Worm (Caenorhabditis elegans) whole organism, L4 larva: Measurements from ENCODE around the gene mxl-1.
A peak's percentile ranks its signal among the peaks of the same experiment; 100 is the strongest.

Source experiments
- D1046.2 ChIP-seq: fragments of 200-800 bp; sonication (Bioruptor generic); IDR thresholded peaks from 2 replicates; pipeline ENCODE4 v1.3.6; 2022; ENCODE audit warnings: missing genetic modification characterization, missing compliant biosample characterization
- T20F7.1 ChIP-seq: fragments of 200-800 bp; sonication (Bioruptor generic); optimal IDR thresholded peaks from 2 replicates; lab custom pipeline; 2018; ENCODE audit warnings: mild to moderate bottlenecking, missing genetic modification characterization, missing compliant biosample characterization
- T26A8.4 ChIP-seq: fragments of 200-800 bp; sonication (Bioruptor generic); IDR thresholded peaks from 2 replicates; pipeline ENCODE4 v1.3.6; 2022; ENCODE audit warnings: missing genetic modification characterization, missing compliant biosample characterization
- Y75B8A.6 ChIP-seq: fragments of 200-800 bp; sonication (Bioruptor generic); IDR thresholded peaks from 2 replicates; pipeline ENCODE4 v1.3.6; 2022; ENCODE audit warnings: missing genetic modification reagents, missing genetic modification characterization, missing compliant biosample characterization
- ZK337.2 ChIP-seq: fragments of 200-800 bp; sonication (Bioruptor generic); IDR thresholded peaks from 2 replicates; pipeline ENCODE4 v1.3.6; 2022; ENCODE audit warnings: missing genetic modification reagents, missing genetic modification characterization, missing compliant biosample characterization
- aha-1 ChIP-seq: fragments of 150-350 bp; peaks from one replicate; lab custom pipeline; 2014; ENCODE audit warnings: missing biosample characterization, missing genetic modification characterization
- ama-1 ChIP-seq: fragments of 150-350 bp; optimal IDR thresholded peaks from 2 replicates; lab custom pipeline; 2014; ENCODE audit warnings: inconsistent platforms, mixed read lengths
- ceh-32 ChIP-seq: sonication (generic microtip); optimal IDR thresholded peaks from 2 replicates; lab custom pipeline; 2016; ENCODE audit warnings: mild to moderate bottlenecking, missing genetic modification characterization, missing compliant biosample characterization; ENCODE audit not compliant: poor library complexity
- cey-2 ChIP-seq: sonication (generic microtip); optimal IDR thresholded peaks from 3 replicates; lab custom pipeline; 2017; ENCODE audit warnings: missing genetic modification characterization, mild to moderate bottlenecking, missing compliant biosample characterization, antibody characterized with exemption, borderline replicate concordance; ENCODE audit not compliant: insufficient read depth
- daf-16 ChIP-seq, 3 experiments: sonication (generic microtip); optimal IDR thresholded peaks; 2 replicates each; lab custom pipeline; 2016 to 2017; ENCODE audit warnings: missing genetic modification characterization in 3 of 3, missing genetic modification reagents in 3 of 3, mild to moderate bottlenecking in 2 of 3, missing compliant biosample characterization in 2 of 3, missing biosample characterization in 1 of 3, moderate library complexity in 1 of 3
- daf-8 ChIP-seq: fragments of 200-800 bp; sonication (Bioruptor generic); IDR thresholded peaks from 2 replicates; pipeline ENCODE4 v1.3.6; 2022; ENCODE audit warnings: missing genetic modification characterization, missing compliant biosample characterization
- dmd-6 ChIP-seq: fragments of 200-800 bp; sonication (Bioruptor generic); IDR thresholded peaks from 2 replicates; pipeline ENCODE4 v1.3.6; 2022; ENCODE audit warnings: missing genetic modification reagents, missing genetic modification characterization, missing compliant biosample characterization
- dmd-8 ChIP-seq: fragments of 200-800 bp; sonication (Bioruptor generic); IDR thresholded peaks from 2 replicates; pipeline ENCODE4 v1.3.6; 2022; ENCODE audit warnings: missing genetic modification characterization, missing compliant biosample characterization
- gei-8 ChIP-seq: fragments of 200-800 bp; sonication (Bioruptor generic); optimal IDR thresholded peaks from 2 replicates; lab custom pipeline; 2018; ENCODE audit warnings: mild to moderate bottlenecking, missing genetic modification characterization, missing compliant biosample characterization
- hif-1 ChIP-seq, 2 experiments: sonication (generic microtip); optimal IDR thresholded peaks; 2 replicates each; lab custom pipeline; 2016 to 2017; ENCODE audit warnings: missing compliant biosample characterization in 2 of 2, missing genetic modification characterization in 2 of 2, missing genetic modification reagents in 2 of 2, missing genotype in 2 of 2, mild to moderate bottlenecking in 1 of 2
- hlh-11 ChIP-seq: fragments of 200-800 bp; sonication (Bioruptor generic); optimal IDR thresholded peaks from 2 replicates; lab custom pipeline; 2018; ENCODE audit warnings: mild to moderate bottlenecking, missing genetic modification characterization, missing compliant biosample characterization
- hlh-30 ChIP-seq: sonication (generic microtip); optimal IDR thresholded peaks from 2 replicates; lab custom pipeline; 2017; ENCODE audit warnings: antibody characterized with exemption, mild to moderate bottlenecking, missing genetic modification characterization, missing compliant biosample characterization; ENCODE audit not compliant: insufficient read depth
- lin-13 ChIP-seq: fragments of 150-350 bp; optimal IDR thresholded peaks from 2 replicates; lab custom pipeline; 2014; ENCODE audit warnings: missing biosample characterization, missing genetic modification reagents, missing genetic modification characterization
- lin-15B ChIP-seq: fragments of 150-350 bp; sonication (generic microtip); optimal IDR thresholded peaks from 3 replicates; lab custom pipeline; 2014; ENCODE audit warnings: missing biosample characterization, missing genetic modification characterization
- lin-29 ChIP-seq: fragments of 200-800 bp; sonication (Bioruptor generic); IDR thresholded peaks from 2 replicates; pipeline ENCODE4 v1.3.6; 2022; ENCODE audit warnings: missing genetic modification reagents, missing genetic modification characterization, missing compliant biosample characterization
- lin-38 ChIP-seq: fragments of 200-800 bp; sonication (Bioruptor generic); IDR thresholded peaks from 2 replicates; pipeline ENCODE4 v1.3.6; 2022; ENCODE audit warnings: missing genetic modification reagents, missing genetic modification characterization, missing compliant biosample characterization
- lin-39 ChIP-seq: fragments of 150-350 bp; optimal IDR thresholded peaks from 2 replicates; lab custom pipeline; 2014; ENCODE audit warnings: missing biosample characterization, missing genetic modification reagents, missing genetic modification characterization
- lsy-2 ChIP-seq, 2 experiments: fragments of 150-350 bp in 1 of 2; sonication (generic microtip) in 1 of 2; optimal IDR thresholded peaks; 2 replicates each; lab custom pipeline; 2014 to 2017; ENCODE audit warnings: missing biosample characterization in 2 of 2, missing genetic modification characterization in 2 of 2
- mdl-1 ChIP-seq, 2 experiments: fragments of 150-350 bp in 1 of 2; sonication (generic microtip) in 1 of 2; optimal IDR thresholded peaks; 2 replicates each; lab custom pipeline; 2014 to 2017; ENCODE audit warnings: missing biosample characterization in 2 of 2, missing genetic modification characterization in 2 of 2
- mep-1 ChIP-seq: fragments of 150-350 bp; sonication (generic microtip); optimal IDR thresholded peaks from 3 replicates; lab custom pipeline; 2014; ENCODE audit warnings: missing biosample characterization, missing genetic modification characterization
- mxl-3 ChIP-seq: fragments of 200-800 bp; sonication (Bioruptor generic); optimal IDR thresholded peaks from 2 replicates; lab custom pipeline; 2018; ENCODE audit warnings: mild to moderate bottlenecking, missing genetic modification characterization, missing compliant biosample characterization
- nhr-11 ChIP-seq: fragments of 150-350 bp; optimal IDR thresholded peaks from 2 replicates; lab custom pipeline; 2014; ENCODE audit warnings: missing biosample characterization, missing genetic modification characterization
- nhr-41 ChIP-seq: fragments of 200-800 bp; sonication (Bioruptor generic); IDR thresholded peaks from 2 replicates; pipeline ENCODE4 v1.3.6; 2022; ENCODE audit warnings: missing genetic modification reagents, missing genetic modification characterization, missing compliant biosample characterization
- nhr-42 ChIP-seq: fragments of 200-800 bp; sonication (Bioruptor generic); IDR thresholded peaks from 2 replicates; pipeline ENCODE4 v1.3.6; 2022; ENCODE audit warnings: missing genetic modification characterization, missing compliant biosample characterization
- nhr-76 ChIP-seq: fragments of 150-350 bp; optimal IDR thresholded peaks from 2 replicates; lab custom pipeline; 2014; ENCODE audit warnings: missing biosample characterization, missing genetic modification characterization
- nhr-77 ChIP-seq: fragments of 150-350 bp; optimal IDR thresholded peaks from 2 replicates; lab custom pipeline; 2014; ENCODE audit warnings: missing biosample characterization, missing genetic modification characterization
- pqm-1 ChIP-seq: sonication (generic microtip); optimal IDR thresholded peaks from 2 replicates; lab custom pipeline; 2017; ENCODE audit warnings: missing biosample characterization, missing genetic modification characterization
- set-16 ChIP-seq: fragments of 200-800 bp; sonication (Bioruptor generic); IDR thresholded peaks from 2 replicates; pipeline ENCODE4 v1.3.6; 2022; ENCODE audit warnings: missing genetic modification reagents, missing genetic modification characterization, missing compliant biosample characterization
- snpc-1.2 ChIP-seq: fragments of 200-800 bp; sonication (Bioruptor generic); IDR thresholded peaks from 2 replicates; pipeline ENCODE4 v1.3.6; 2022; ENCODE audit warnings: missing genetic modification reagents, missing genetic modification characterization, missing compliant biosample characterization
- spr-3 ChIP-seq: fragments of 200-800 bp; sonication (Bioruptor generic); optimal IDR thresholded peaks from 2 replicates; lab custom pipeline; 2018; ENCODE audit warnings: mild to moderate bottlenecking, missing genetic modification characterization, missing compliant biosample characterization
- unc-130 ChIP-seq: sonication (generic microtip); optimal IDR thresholded peaks from 2 replicates; lab custom pipeline; 2016; ENCODE audit warnings: missing genetic modification reagents, missing genetic modification characterization, missing compliant biosample characterization
- unc-62 ChIP-seq, 3 experiments: fragments of 150-350 bp in 1 of 3; sonication (generic microtip); optimal IDR thresholded peaks in 2 of 3; peaks in 1 of 3; 1 replicate in 1 of 3; 2 replicates in 2 of 3; lab custom pipeline; 2014 to 2017; ENCODE audit warnings: missing biosample characterization in 3 of 3, missing genetic modification characterization in 3 of 3, missing genetic modification reagents in 3 of 3, missing genotype in 1 of 3
- zfp-3 ChIP-seq: fragments of 200-800 bp; sonication (Bioruptor generic); conservative IDR thresholded peaks from 2 replicates; pipeline ENCODE4 v1.3.6; 2022; ENCODE audit warnings: missing genetic modification reagents, missing genetic modification characterization, missing compliant biosample characterization
- zip-11 ChIP-seq: fragments of 200-800 bp; sonication (Bioruptor generic); IDR thresholded peaks from 2 replicates; pipeline ENCODE4 v1.3.6; 2022; ENCODE audit warnings: missing genetic modification characterization, missing compliant biosample characterization
- zip-2 ChIP-seq: fragments of 150-350 bp; optimal IDR thresholded peaks from 2 replicates; lab custom pipeline; 2014; ENCODE audit warnings: missing biosample characterization, missing genetic modification characterization
- ztf-11 ChIP-seq: fragments of 150-350 bp; optimal IDR thresholded peaks from 2 replicates; lab custom pipeline; 2014; ENCODE audit warnings: missing biosample characterization, missing genetic modification characterization

mxl-1 gene

ce11 chrV:11245029-11245428 lies 390 bp downstream of the mxl-1 start:
- no peak for TF ChIP-seq snpc-1.2 (GFP tag; lab: Robert Waterston, UW)
- TF ChIP-seq lin-39 (tag; lab: Kevin White, UChicago): no peak
- peak in 1 of 2 experiments; percentile 93 for TF ChIP-seq unc-62 (GFP tag; optimal IDR thresholded peaks at IDR 0.05 in 1 of 2; lab: Kevin White, UChicago)
- no peak for TF ChIP-seq unc-62 (tag; optimal IDR thresholded peaks at IDR 0.05; lab: Kevin White, UChicago)
- no peak for TF ChIP-seq T26A8.4 (GFP tag; lab: Robert Waterston, UW)
- no peak for TF ChIP-seq nhr-41 (GFP tag; lab: Robert Waterston, UW)
- no peak for TF ChIP-seq lin-13 (GFP tag; lab: Kevin White, UChicago)
- TF ChIP-seq cey-2 (tag; lab: Kevin White, UChicago): no peak
- no peak for TF ChIP-seq ama-1 (lab: Kevin White, UChicago)
- no peak for TF ChIP-seq ceh-32 (tag; lab: Kevin White, UChicago)

- TF ChIP-seq unc-62 (GFP tag; optimal IDR thresholded peaks at IDR 0.05 in 1 of 2; lab: Kevin White, UChicago) (peak in 1 of 2 experiments; percentile 53), unc-62 (tag; optimal IDR thresholded peaks at IDR 0.05; lab: Kevin White, UChicago) (no peak), gei-8 (no peak), set-16 (GFP tag; lab: Robert Waterston, UW) (no peak), lin-29 (GFP tag; lab: Robert Waterston, UW) (no peak)
Observed at ce11 chrV:11247846-11248245, 3.2 kb downstream of the mxl-1 start, which contains the start of gene mam-4. TSS of gene mam-4 (plus strand) at chrV:11248146.

- TF ChIP-seq zfp-3 (GFP tag; lab: Robert Waterston, UW) (no peak), D1046.2 (GFP tag; lab: Robert Waterston, UW) (no peak), nhr-11 (no peak), dmd-6 (GFP tag; lab: Robert Waterston, UW) (no peak), pqm-1 (tag; lab: Kevin White, UChicago) (no peak), daf-8 (GFP tag; lab: Robert Waterston, UW) (no peak), nhr-76 (tag; lab: Kevin White, UChicago) (no peak), mdl-1 (tag; optimal IDR thresholded peaks at IDR 0.05; lab: Kevin White, UChicago) (no peak), aha-1 (tag; lab: Kevin White, UChicago) (peak; percentile 27)
Observed at ce11 chrV:11250735-11251134, 6.1 kb downstream of the mxl-1 start, which contains the start of gene T19B10.12. TSS of gene T19B10.12 (plus strand) at chrV:11251035.

- TF ChIP-seq lin-38 (GFP tag; lab: Robert Waterston, UW) (no peak), mxl-3 (no peak), hif-1 (tag; optimal IDR thresholded peaks at IDR 0.05; lab: Kevin White, UChicago) (no peak), spr-3 (no peak), zip-2 (tag; lab: Kevin White, UChicago) (no peak), unc-62 (GFP tag; optimal IDR thresholded peaks at IDR 0.05 in 1 of 2; lab: Kevin White, UChicago) (peak in 1 of 2 experiments; percentile 95), unc-62 (tag; optimal IDR thresholded peaks at IDR 0.05; lab: Kevin White, UChicago) (no peak)
Observed at ce11 chrV:11251798-11252197, 7.2 kb downstream of the mxl-1 start.

- TF ChIP-seq lin-15B (tag; lab: Kevin White, UChicago) (no peak), dmd-6 (GFP tag; lab: Robert Waterston, UW) (no peak), hlh-30 (tag; lab: Kevin White, UChicago) (no peak), zip-11 (GFP tag; lab: Robert Waterston, UW) (no peak), daf-16 (GFP tag; optimal IDR thresholded peaks at IDR 0.05; lab: Kevin White, UChicago) (no peak), daf-16 (tag; optimal IDR thresholded peaks at IDR 0.05; lab: Kevin White, UChicago) (no peak), dmd-8 (GFP tag; lab: Robert Waterston, UW) (no peak), unc-130 (GFP tag; lab: Kevin White, UChicago) (no peak), ama-1 (lab: Kevin White, UChicago) (no peak), Y75B8A.6 (GFP tag; lab: Robert Waterston, UW) (no peak), ztf-11 (no peak), mep-1 (tag; lab: Kevin White, UChicago) (no peak), nhr-77 (no peak), ZK337.2 (GFP tag; lab: Robert Waterston, UW) (no peak), lsy-2 (tag; optimal IDR thresholded peaks at IDR 0.05; lab: Kevin White, UChicago) (no peak), lin-29 (GFP tag; lab: Robert Waterston, UW) (no peak), nhr-42 (GFP tag; lab: Robert Waterston, UW) (no peak), cey-2 (tag; lab: Kevin White, UChicago) (no peak), hlh-11 (tag; lab: Kevin White, UChicago) (no peak), daf-8 (GFP tag; lab: Robert Waterston, UW) (no peak), T20F7.1 (no peak)
Observed at ce11 chrV:11252429-11252828, 7.8 kb downstream of the mxl-1 start, which contains the start of gene srsx-33. TSS of gene srsx-33 (minus strand) at chrV:11252529.
